Fruit fly (Drosophila melanogaster): ENCODE results near the gene CG8500.
A peak's percentile ranks its signal among the peaks of the same experiment; 100 is the strongest.

Gene CG8500

DNA sequence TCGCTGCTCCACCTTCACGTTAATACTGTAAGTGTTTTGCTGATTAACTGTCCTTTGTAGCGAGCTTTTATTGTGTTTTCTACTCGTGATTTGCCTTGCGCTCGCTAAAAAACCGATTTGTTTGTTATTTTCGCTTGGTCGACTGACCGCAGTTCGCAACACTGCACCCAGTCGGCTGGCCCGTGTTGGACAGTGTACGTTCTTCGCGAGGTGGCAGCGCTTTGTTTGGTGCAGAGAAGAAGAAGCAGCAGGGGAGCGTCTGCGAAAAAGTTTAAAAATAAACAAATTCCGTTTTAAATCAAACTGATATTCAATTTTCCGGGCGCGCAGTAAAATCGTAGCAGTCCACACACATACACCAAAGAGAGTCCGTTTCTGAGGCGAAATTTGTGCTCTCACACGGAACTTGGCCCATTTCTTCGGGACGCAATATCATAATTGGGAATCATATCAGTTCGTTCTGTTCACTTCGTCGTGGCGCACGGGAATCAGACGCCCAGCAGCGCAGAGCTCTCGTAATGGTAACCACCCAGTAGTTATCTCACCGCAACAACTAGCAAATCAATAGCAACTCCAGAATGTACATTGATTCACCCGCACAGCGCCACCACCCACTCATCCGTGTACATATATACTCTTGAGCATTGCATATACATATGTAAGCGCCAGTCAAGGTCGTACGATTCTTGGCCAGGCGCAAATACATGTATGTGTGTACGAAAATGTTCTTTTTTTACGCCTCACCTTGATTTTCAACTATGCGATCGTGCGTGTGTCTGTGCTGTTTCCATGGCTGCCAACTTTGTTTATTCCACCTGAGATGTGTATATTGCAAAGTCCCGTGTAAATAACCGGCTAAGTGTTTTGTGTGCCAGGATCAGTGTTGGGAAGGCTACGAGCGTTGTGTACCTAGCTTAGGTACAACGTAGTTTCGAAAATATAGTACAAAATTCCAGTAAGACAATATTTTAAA, 16.5 kb upstream of the CG8500 start, which contains the start of gene Naa80 (continued):
- TF ChIP-seq CG13894 (tag; optimal IDR thresholded peaks at IDR 0.05) (peak; percentile 56), CG6765 (GFP tag; optimal IDR thresholded peaks at IDR 0.05) (peak; percentile 35), CHES-1-like (GFP tag; optimal IDR thresholded peaks at IDR 0.05) (peak; percentile 94), row (GFP tag; IDR thresholded peaks at IDR 0.05) (peak; percentile 48; the same call in 2 of the 3 replicates), CG4282 (GFP tag; optimal IDR thresholded peaks at IDR 0.05) (peak; percentile 64), chinmo (GFP tag; IDR thresholded peaks at IDR 0.05; ENCODE audit: partially characterized antibody) (0 out of 4 replicates have a peak, but pooled peaks have one; percentile 22), exex (tag; optimal IDR thresholded peaks at IDR 0.05) (peak; percentile 49), Dek (tag; optimal IDR thresholded peaks at IDR 0.05) (peak; percentile 34), CG15479 (GFP tag; optimal IDR thresholded peaks at IDR 0.05) (no peak), otp (GFP tag; IDR thresholded peaks at IDR 0.05) (0 out of 3 replicates have a peak, but pooled peaks have one; percentile 6), sc (optimal IDR thresholded peaks at IDR 0.05) (no peak), sc (GFP tag; optimal IDR thresholded peaks at IDR 0.05) (no peak), ato (GFP tag; IDR thresholded peaks at IDR 0.05; ENCODE audit: partially characterized antibody) (no peak; the same call in 1 of the 2 replicates), CG7556 (GFP tag; optimal IDR thresholded peaks at IDR 0.05) (peak; percentile 48), prd (optimal IDR thresholded peaks at IDR 0.05) (no peak), prd (GFP tag; IDR thresholded peaks at IDR 0.05) (peak; percentile 61; the same call in 2 of the 3 replicates), CG7357 (GFP tag; IDR thresholded peaks at IDR 0.05) (no peak), Six4 (GFP tag; optimal IDR thresholded peaks at IDR 0.05) (peak; percentile 1), Ets97D (GFP tag; optimal IDR thresholded peaks at IDR 0.05) (peak; percentile 87), CG17385 (GFP tag; optimal IDR thresholded peaks at IDR 0.05) (peak; percentile 99), vvl (GFP tag; IDR thresholded peaks at IDR 0.05) (peak; percentile 72), MESR4 (GFP tag; optimal IDR thresholded peaks at IDR 0.05) (peak; percentile 81), Camta (GFP tag; optimal IDR thresholded peaks at IDR 0.05) (peak; percentile 35), CG8765 (GFP tag; IDR thresholded peaks at IDR 0.05) (peak; percentile 38; the same call in 1 of the 2 replicates), CG18262 (tag; optimal IDR thresholded peaks at IDR 0.05) (peak; percentile 11), CG15011 (GFP tag; optimal IDR thresholded peaks at IDR 0.05) (no peak), chif (GFP tag; optimal IDR thresholded peaks at IDR 0.05) (peak; percentile 12 to 72), CG31441 (GFP tag; IDR thresholded peaks at IDR 0.05) (no peak; the same call in 1 of the 2 replicates), tap (tag; optimal IDR thresholded peaks at IDR 0.05) (no peak), Oli (tag; optimal IDR thresholded peaks at IDR 0.05) (no peak), CG7271 (tag; optimal IDR thresholded peaks at IDR 0.05) (no peak), Pdp1 (GFP tag; optimal IDR thresholded peaks at IDR 0.05) (peak; percentile 54 to 73), nerfin-1 (tag; optimal IDR thresholded peaks at IDR 0.05) (peak; percentile 21), CG2875 (GFP tag; optimal IDR thresholded peaks at IDR 0.05) (no peak), Poxn (GFP tag; IDR thresholded peaks at IDR 0.05) (no peak), CG11093 (GFP tag; IDR thresholded peaks at IDR 0.05) (no peak), CG4424 (GFP tag; optimal IDR thresholded peaks at IDR 0.05) (peak; percentile 47), gce (GFP tag; IDR thresholded peaks at IDR 0.05) (no peak), H2.0 (GFP tag; IDR thresholded peaks at IDR 0.05) (peak; percentile 53), phol (tag; optimal IDR thresholded peaks at IDR 0.05) (peak; percentile 28), Bgb (GFP tag; IDR thresholded peaks at IDR 0.05; ENCODE audit: partially characterized antibody) (peak; percentile 66), CG31365 (tag; optimal IDR thresholded peaks at IDR 0.05) (no peak), sna (GFP tag; IDR thresholded peaks at IDR 0.05; ENCODE audit: partially characterized antibody) (no peak), ab (GFP tag; optimal IDR thresholded peaks at IDR 0.05) (no peak), h (optimal IDR thresholded peaks at IDR 0.05) (no peak), pita (GFP tag; optimal IDR thresholded peaks at IDR 0.05) (no peak), ssp (GFP tag; IDR thresholded peaks at IDR 0.05) (peak; percentile 41; the same call in 1 of the 2 replicates), mam (GFP tag; optimal IDR thresholded peaks at IDR 0.05) (peak; percentile 82)

Data from whole organism, embryonic.